Worm (Caenorhabditis elegans): ENCODE results near the gene oac-57.
"Not testable (repeated sequence)": the region's sequence is repeated elsewhere in the genome, so short reads cannot be mapped to it uniquely, and the experiment has no call there.

- TF ChIP-seq ztf-29 (GFP tag; IDR thresholded peaks at IDR 0.05); flt-1 (GFP tag; IDR thresholded peaks at IDR 0.05); ref-1 (GFP tag; conservative IDR thresholded peaks at IDR 0.05); klf-2 (GFP tag; conservative IDR thresholded peaks at IDR 0.05); T22C8.4 (GFP tag; IDR thresholded peaks at IDR 0.05); cog-1 (tag; optimal IDR thresholded peaks at IDR 0.05): not testable (repeated sequence)
Measured at ce11 chrIV:12326932-12327331, 19.3 kb upstream of the oac-57 start, which contains the start of gene F19B6.3.

All from whole organism, midembryonic.